Worm (Caenorhabditis elegans): Measurements from ENCODE around the gene srh-257.

DNA sequence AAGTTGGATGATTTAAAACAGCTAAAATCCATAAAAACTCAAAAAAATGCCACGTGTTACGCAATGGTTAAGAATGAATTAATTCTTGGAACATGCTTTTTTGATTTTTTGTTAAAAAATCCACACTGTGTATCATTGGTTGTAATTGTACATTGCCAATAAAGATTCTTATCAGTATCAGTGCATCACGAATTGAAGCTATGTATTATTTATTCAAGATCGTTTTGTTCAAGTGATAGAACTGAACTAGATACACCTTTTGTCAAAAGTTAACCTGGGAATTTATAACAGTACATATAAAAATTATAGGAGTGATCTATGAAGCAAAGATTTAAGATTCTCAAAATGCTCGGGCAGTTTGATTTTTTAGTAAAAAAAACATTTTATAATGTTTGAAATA lies 27.6 kb downstream of the srh-257 start:
- TF ChIP-seq ama-1 (optimal IDR thresholded peaks at IDR 0.05) (no peak), pes-1 (GFP tag; IDR thresholded peaks at IDR 0.05) (no peak), B0310.2 (tag; optimal IDR thresholded peaks at IDR 0.05) (no peak), ets-7 (tag; optimal IDR thresholded peaks at IDR 0.05) (no peak), ceh-13 (GFP tag; optimal IDR thresholded peaks at IDR 0.05) (no peak), hmg-4 (GFP tag; optimal IDR thresholded peaks at IDR 0.05) (no peak), aly-1 (tag; optimal IDR thresholded peaks at IDR 0.05) (no peak), scrt-1 (GFP tag; IDR thresholded peaks at IDR 0.05) (no peak), tbx-11 (GFP tag; IDR thresholded peaks at IDR 0.05) (no peak), flt-1 (GFP tag; IDR thresholded peaks at IDR 0.05) (no peak)

Measured in whole organism, early embryonic.